Fruit fly (Drosophila melanogaster): ENCODE results near the gene pst.

Gene pst

DNA sequence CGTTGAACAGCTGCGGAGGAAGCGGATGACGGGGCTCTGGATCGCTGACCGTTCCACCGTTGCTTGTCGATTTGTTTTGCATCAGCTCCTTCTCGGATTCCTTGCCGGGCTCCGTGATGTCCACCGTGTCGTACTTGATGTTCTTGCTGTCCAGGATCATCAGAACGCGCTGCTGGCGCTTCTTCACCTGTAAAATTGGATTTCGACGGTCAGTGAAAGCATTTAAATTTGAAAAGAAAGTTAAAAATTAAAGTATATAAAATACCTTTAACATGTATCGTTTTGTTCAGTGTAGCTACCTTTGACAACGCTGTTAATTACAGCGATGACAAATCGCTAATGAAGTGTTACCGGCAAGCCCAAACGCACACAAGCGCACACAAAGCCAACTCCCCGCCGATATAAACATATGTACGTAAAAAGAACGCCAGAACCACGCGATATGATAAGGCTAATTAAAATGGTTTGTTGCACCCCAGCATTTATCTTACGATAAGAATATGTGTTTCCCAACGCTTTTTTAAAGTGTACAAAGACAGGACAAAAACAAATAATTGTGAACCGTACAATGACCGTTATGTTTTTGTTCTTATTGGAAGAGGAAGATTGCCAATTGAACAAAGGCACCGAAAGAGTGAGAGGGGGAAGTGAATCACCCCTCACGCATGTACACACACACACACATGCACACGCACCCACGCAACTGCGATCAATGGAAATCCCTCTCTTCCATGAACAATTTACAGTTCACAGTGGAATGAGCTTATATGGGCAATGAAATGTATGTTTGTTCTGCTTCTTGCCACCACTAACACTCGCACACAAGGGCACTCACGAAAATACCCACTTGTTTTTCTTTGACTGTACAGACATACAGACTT is 8.0 kb upstream of the pst start (continued):
- TF ChIP-seq CG11504 (tag; optimal IDR thresholded peaks at IDR 0.05) (peak; percentile 56), Rx (GFP tag; IDR thresholded peaks at IDR 0.05) (0 out of 2 replicates have a peak, but pooled peaks have one; percentile 9), CG2889 (GFP tag; IDR thresholded peaks at IDR 0.05) (peak; percentile 36; the same call in 1 of the 3 replicates), CG30431 (GFP tag; optimal IDR thresholded peaks at IDR 0.05) (no peak), Hmr (GFP tag; optimal IDR thresholded peaks at IDR 0.05) (peak; percentile 31), bowl (GFP tag; IDR thresholded peaks at IDR 0.05) (no peak), Neu2 (GFP tag; optimal IDR thresholded peaks at IDR 0.05; ENCODE audit: borderline replicate concordance) (no peak), MTF-1 (GFP tag; optimal IDR thresholded peaks at IDR 0.05; ENCODE audit: borderline replicate concordance) (no peak), CG13624 (GFP tag; optimal IDR thresholded peaks at IDR 0.05) (no peak), HmgD (GFP tag; optimal IDR thresholded peaks at IDR 0.05) (peak; percentile 7), Fer2 (tag; optimal IDR thresholded peaks at IDR 0.05) (no peak), CG10565 (GFP tag; optimal IDR thresholded peaks at IDR 0.05) (no peak), h (optimal IDR thresholded peaks at IDR 0.05) (no peak), ken (GFP tag; IDR thresholded peaks at IDR 0.05) (no peak), CG31365 (tag; optimal IDR thresholded peaks at IDR 0.05) (no peak), MESR4 (GFP tag; optimal IDR thresholded peaks at IDR 0.05) (peak; percentile 1), Bgb (GFP tag; IDR thresholded peaks at IDR 0.05; ENCODE audit: partially characterized antibody) (no peak; the same call in 1 of the 2 replicates), nerfin-1 (tag; optimal IDR thresholded peaks at IDR 0.05) (peak; percentile 31), Kr (GFP tag; optimal IDR thresholded peaks at IDR 0.05) (no peak), CrebB (tag; optimal IDR thresholded peaks at IDR 0.05) (peak; percentile 16), CG2199 (GFP tag; IDR thresholded peaks at IDR 0.05) (0 out of 3 replicates have a peak, but pooled peaks have one; percentile 67), BEAF-32 (GFP tag; optimal IDR thresholded peaks at IDR 0.05) (peak; percentile 0), exex (tag; optimal IDR thresholded peaks at IDR 0.05) (peak; percentile 88), phol (tag; optimal IDR thresholded peaks at IDR 0.05) (peak; percentile 40), Adf1 (GFP tag; IDR thresholded peaks at IDR 0.05) (no peak), E2f2 (GFP tag; IDR thresholded peaks at IDR 0.05) (peak; percentile 24; the same call in 1 of the 2 replicates), fd96Cb (tag; optimal IDR thresholded peaks at IDR 0.05) (peak; percentile 29), CG4282 (GFP tag; optimal IDR thresholded peaks at IDR 0.05) (no peak), CG10366 (GFP tag; IDR thresholded peaks at IDR 0.05) (peak; percentile 40; the same call in 1 of the 2 replicates), CkIIα-i1 (GFP tag; IDR thresholded peaks at IDR 0.05) (no peak), Dll (GFP tag; IDR thresholded peaks at IDR 0.05; ENCODE audit: partially characterized antibody) (no peak), repo (GFP tag; optimal IDR thresholded peaks at IDR 0.05) (peak; percentile 2), Mad (GFP tag; optimal IDR thresholded peaks at IDR 0.05) (no peak), CG12391 (tag; optimal IDR thresholded peaks at IDR 0.05) (peak; percentile 9), CG7839 (tag; optimal IDR thresholded peaks at IDR 0.05) (peak; percentile 55), CG15269 (tag; optimal IDR thresholded peaks at IDR 0.05) (peak; percentile 54), Gsc (GFP tag; IDR thresholded peaks at IDR 0.05) (no peak), CG10431 (GFP tag; optimal IDR thresholded peaks at IDR 0.05) (peak; percentile 1), E2f1 (GFP tag; IDR thresholded peaks at IDR 0.05) (no peak), CG14667 (GFP tag; IDR thresholded peaks at IDR 0.05) (no peak), CG13424 (tag; optimal IDR thresholded peaks at IDR 0.05) (peak; percentile 1), crp (GFP tag; optimal IDR thresholded peaks at IDR 0.05) (no peak), Ets97D (GFP tag; optimal IDR thresholded peaks at IDR 0.05) (peak; percentile 1), Med (GFP tag) (peak; percentile 90), tup (GFP tag; optimal IDR thresholded peaks at IDR 0.05) (no peak), pnt (GFP tag; optimal IDR thresholded peaks at IDR 0.05) (no peak), PHDP (tag; optimal IDR thresholded peaks at IDR 0.05) (peak; percentile 38), CG32772 (GFP tag; IDR thresholded peaks at IDR 0.05) (no peak)

All from whole organism, embryonic.